Worm (Caenorhabditis elegans) whole organism, L2 larva: ENCODE measurements around the gene algn-12.

ENCODE experiments used
- C34F6.9 ChIP-seq: fragments of 150-350 bp; optimal IDR thresholded peaks from 2 replicates; lab custom pipeline; 2014; ENCODE audit warnings: missing biosample characterization, missing genetic modification characterization
- F13H6.1 ChIP-seq: sonication (generic microtip); optimal IDR thresholded peaks from 2 replicates; lab custom pipeline; 2016; ENCODE audit warnings: missing genetic modification characterization, missing compliant biosample characterization
- R02D3.7 ChIP-seq: fragments of 150-350 bp; optimal IDR thresholded peaks from 2 replicates; lab custom pipeline; 2014; ENCODE audit warnings: missing biosample characterization, missing genetic modification characterization
- Y55F3AM.14 ChIP-seq: fragments of 200-800 bp; sonication (Bioruptor generic); optimal IDR thresholded peaks from 2 replicates; lab custom pipeline; 2018; ENCODE audit warnings: mild to moderate bottlenecking, missing genetic modification characterization, missing compliant biosample characterization
- ZK546.5 ChIP-seq: sonication (generic microtip); optimal IDR thresholded peaks from 2 replicates; lab custom pipeline; 2017; ENCODE audit warnings: missing biosample characterization, missing genetic modification characterization
- aly-2 ChIP-seq: fragments of 150-350 bp; optimal IDR thresholded peaks from 2 replicates; lab custom pipeline; 2014; ENCODE audit warnings: missing biosample characterization, missing genetic modification characterization
- ama-1 ChIP-seq: fragments of 150-350 bp; optimal IDR thresholded peaks from 2 replicates; lab custom pipeline; 2018; ENCODE audit warnings: inconsistent platforms
- blmp-1 ChIP-seq: sonication (generic microtip); optimal IDR thresholded peaks from 2 replicates; lab custom pipeline; 2017; ENCODE audit warnings: missing genetic modification characterization, mild to moderate bottlenecking, missing compliant biosample characterization, antibody characterized with exemption, moderate library complexity; ENCODE audit not compliant: insufficient read depth
- ceh-16 ChIP-seq: fragments of 150-350 bp; optimal IDR thresholded peaks from 2 replicates; lab custom pipeline; 2014; ENCODE audit warnings: missing biosample characterization, missing genetic modification characterization
- crh-2 ChIP-seq: sonication (generic microtip); optimal IDR thresholded peaks from 2 replicates; lab custom pipeline; 2017; ENCODE audit warnings: missing biosample characterization, missing genetic modification characterization
- egl-27 ChIP-seq: sonication (generic microtip); optimal IDR thresholded peaks from 3 replicates; lab custom pipeline; 2017; ENCODE audit warnings: missing biosample characterization, missing genetic modification reagents, missing genetic modification characterization
- elt-1 ChIP-seq: fragments of 150-350 bp; optimal IDR thresholded peaks from 2 replicates; lab custom pipeline; 2014; ENCODE audit warnings: missing biosample characterization, missing genetic modification characterization
- fos-1 ChIP-seq: fragments of 150-350 bp; optimal IDR thresholded peaks from 2 replicates; lab custom pipeline; 2014; ENCODE audit warnings: missing biosample characterization, missing genetic modification characterization
- gmeb-1 ChIP-seq: fragments of 150-350 bp; optimal IDR thresholded peaks from 2 replicates; lab custom pipeline; 2014; ENCODE audit warnings: missing biosample characterization, missing genetic modification characterization
- lin-11 ChIP-seq: fragments of 150-350 bp; sonication (generic microtip); optimal IDR thresholded peaks from 2 replicates; lab custom pipeline; 2014; ENCODE audit warnings: missing biosample characterization, missing genetic modification characterization, inconsistent platforms, mixed read lengths
- lin-13 ChIP-seq: fragments of 150-350 bp; optimal IDR thresholded peaks from 2 replicates; lab custom pipeline; 2014; ENCODE audit warnings: missing biosample characterization, missing genetic modification reagents, missing genetic modification characterization
- lin-39 ChIP-seq: fragments of 150-350 bp; optimal IDR thresholded peaks from 2 replicates; lab custom pipeline; 2014; ENCODE audit warnings: missing biosample characterization, missing genetic modification reagents, missing genetic modification characterization
- lsy-2 ChIP-seq, 2 experiments: fragments of 150-350 bp in 1 of 2; sonication (generic microtip) in 1 of 2; optimal IDR thresholded peaks; 2 replicates each; lab custom pipeline; 2014 to 2017; ENCODE audit warnings: missing biosample characterization in 2 of 2, missing genetic modification characterization in 2 of 2
- nhr-11 ChIP-seq: fragments of 150-350 bp; optimal IDR thresholded peaks from 2 replicates; lab custom pipeline; 2014; ENCODE audit warnings: missing biosample characterization, missing genetic modification characterization
- nhr-12 ChIP-seq: fragments of 150-350 bp; optimal IDR thresholded peaks from 2 replicates; lab custom pipeline; 2014; ENCODE audit warnings: missing biosample characterization, missing genetic modification characterization
- nhr-129 ChIP-seq: fragments of 150-350 bp; optimal IDR thresholded peaks from 2 replicates; lab custom pipeline; 2014; ENCODE audit warnings: missing biosample characterization, missing genetic modification characterization
- nhr-21 ChIP-seq: fragments of 150-350 bp; optimal IDR thresholded peaks from 2 replicates; lab custom pipeline; 2014; ENCODE audit warnings: missing biosample characterization, missing genetic modification characterization
- nhr-23 ChIP-seq: fragments of 150-350 bp; optimal IDR thresholded peaks from 2 replicates; lab custom pipeline; 2014; ENCODE audit warnings: missing biosample characterization, missing genetic modification reagents, missing genetic modification characterization
- nhr-237 ChIP-seq: fragments of 150-350 bp; optimal IDR thresholded peaks from 2 replicates; lab custom pipeline; 2014; ENCODE audit warnings: missing biosample characterization, missing genetic modification characterization
- nhr-25 ChIP-seq: fragments of 150-350 bp; sonication (generic microtip); optimal IDR thresholded peaks from 3 replicates; lab custom pipeline; 2014; ENCODE audit warnings: missing biosample characterization, missing genetic modification characterization
- nhr-77 ChIP-seq: fragments of 150-350 bp; optimal IDR thresholded peaks from 2 replicates; lab custom pipeline; 2014; ENCODE audit warnings: missing biosample characterization, missing genetic modification characterization
- peb-1 ChIP-seq: fragments of 150-350 bp; optimal IDR thresholded peaks from 2 replicates; lab custom pipeline; 2014; ENCODE audit warnings: missing biosample characterization, missing genetic modification characterization
- skn-1 ChIP-seq: sonication (generic microtip); optimal IDR thresholded peaks from 2 replicates; lab custom pipeline; 2017; ENCODE audit warnings: missing biosample characterization, missing genetic modification characterization
- snpc-4 ChIP-seq: fragments of 150-350 bp; optimal IDR thresholded peaks from 2 replicates; lab custom pipeline; 2014; ENCODE audit warnings: missing biosample characterization, missing genetic modification characterization
- unc-39 ChIP-seq: fragments of 150-350 bp; optimal IDR thresholded peaks from 2 replicates; lab custom pipeline; 2014; ENCODE audit warnings: missing biosample characterization, missing genetic modification characterization
- unc-55 ChIP-seq: fragments of 150-350 bp; sonication (generic microtip); optimal IDR thresholded peaks from 3 replicates; lab custom pipeline; 2014; ENCODE audit warnings: missing biosample characterization, missing genetic modification reagents, missing genetic modification characterization
- unc-62 ChIP-seq: fragments of 150-350 bp; optimal IDR thresholded peaks from 2 replicates; lab custom pipeline; 2014; ENCODE audit warnings: missing biosample characterization, missing genetic modification reagents, missing genetic modification characterization
- zag-1 ChIP-seq: fragments of 150-350 bp; optimal IDR thresholded peaks from 2 replicates; lab custom pipeline; 2014; ENCODE audit warnings: missing biosample characterization, missing genetic modification characterization
- ztf-1 ChIP-seq: fragments of 200-800 bp; sonication (Bioruptor generic); conservative IDR thresholded peaks from 2 replicates; pipeline ENCODE4 v1.3.6; 2022; ENCODE audit warnings: missing genetic modification characterization, missing compliant biosample characterization
- ztf-11 ChIP-seq: sonication (generic microtip); optimal IDR thresholded peaks from 2 replicates; lab custom pipeline; 2017; ENCODE audit warnings: missing biosample characterization, missing genetic modification characterization

The algn-12 gene

DNA sequence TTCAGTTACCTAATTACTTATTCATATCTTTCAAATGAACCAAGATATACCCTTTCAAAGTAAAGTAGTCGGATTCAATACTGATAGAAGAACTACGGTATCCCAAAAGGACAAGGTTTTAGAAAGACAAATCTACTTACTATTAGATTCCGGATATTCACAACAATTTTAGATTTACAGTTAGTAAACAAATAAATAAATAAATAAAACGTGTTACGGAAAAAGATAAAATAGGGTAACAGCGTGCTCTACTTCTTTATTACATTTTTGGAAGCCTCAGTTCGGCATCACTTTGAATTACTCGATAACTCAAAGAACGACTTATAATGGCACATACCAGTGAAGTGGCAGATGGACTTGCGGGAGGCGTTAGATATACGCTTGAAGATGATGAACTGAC lies 29.9 kb upstream of the algn-12 start, which contains the start of gene Y97E10AR.8:
Gene Y97E10AR.8, plus strand, starts transcription at position 301 of the 400 bp plus-strand sequence.
- no peak for TF ChIP-seq lsy-2 (tag; optimal IDR thresholded peaks at IDR 0.05; lab: Kevin White, UChicago)
- no peak for TF ChIP-seq zag-1
- TF ChIP-seq egl-27, result no peak
- TF ChIP-seq F13H6.1 (tag; lab: Kevin White, UChicago), result no peak
- no peak for TF ChIP-seq lin-39
- no peak for TF ChIP-seq crh-2 (tag; lab: Kevin White, UChicago)
- no peak for TF ChIP-seq R02D3.7 (tag; lab: Kevin White, UChicago)
- no peak for TF ChIP-seq lin-11 (tag; lab: Kevin White, UChicago)
- TF ChIP-seq elt-1 (tag; lab: Kevin White, UChicago), result no peak
- no peak for TF ChIP-seq snpc-4 (tag; lab: Kevin White, UChicago)
- TF ChIP-seq nhr-21 (tag; lab: Kevin White, UChicago), result no peak
- no peak for TF ChIP-seq fos-1 (tag; lab: Kevin White, UChicago)
- TF ChIP-seq unc-62, result no peak
- no peak for TF ChIP-seq nhr-25 (tag; lab: Kevin White, UChicago)
- no peak for TF ChIP-seq Y55F3AM.14 (GFP tag; lab: Kevin White, UChicago)
- no peak for TF ChIP-seq gmeb-1

ce11 chrV:8007460-8008292 lies 27.2 kb upstream of the algn-12 start, which contains the start of gene Y97E10AR.3:
Gene Y97E10AR.3, minus strand, starts transcription at chrV:8007510.
- TF ChIP-seq C34F6.9 (tag; lab: Kevin White, UChicago), result peak; percentile 53
- no peak for TF ChIP-seq skn-1
- no peak for TF ChIP-seq snpc-4 (tag; lab: Kevin White, UChicago)
- TF ChIP-seq, all 48 proteins: peak for 1

DNA sequence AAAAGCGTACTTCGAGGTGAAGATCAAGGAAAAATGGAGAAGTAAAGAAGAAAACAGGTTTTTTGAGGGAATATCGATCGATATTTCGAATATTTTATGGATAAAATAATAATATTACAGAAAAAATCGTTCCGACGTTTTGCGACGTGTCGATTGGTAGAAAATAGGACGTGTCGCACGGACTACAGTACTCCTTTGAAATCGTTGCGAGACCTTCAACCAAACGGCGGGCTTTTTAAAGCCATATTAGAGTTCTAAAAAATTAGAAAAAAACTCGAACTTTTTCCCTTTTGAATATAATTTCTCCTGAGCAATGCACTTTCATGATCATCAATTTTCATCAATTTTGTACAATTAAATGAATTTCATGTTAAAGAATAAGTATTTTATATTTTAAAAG lies 24.8 kb upstream of the algn-12 start, which contains the start of gene Y97E10AR.4:
Gene Y97E10AR.4, minus strand, starts transcription at position 131 of the 400 bp plus-strand sequence.
- TF ChIP-seq gmeb-1 (no peak), lin-11 (tag; lab: Kevin White, UChicago) (no peak), unc-62 (no peak), zag-1 (no peak), nhr-237 (tag; lab: Kevin White, UChicago) (no peak), ztf-1 (no peak), ama-1 (lab: Kevin White, UChicago) (no peak), unc-55 (GFP tag; lab: Kevin White, UChicago) (no peak), nhr-11 (no peak), nhr-23 (tag; lab: Kevin White, UChicago) (no peak), ztf-11 (no peak), nhr-77 (tag; lab: Kevin White, UChicago) (no peak), nhr-12 (no peak), ZK546.5 (tag; lab: Kevin White, UChicago) (no peak), blmp-1 (tag; lab: Kevin White, UChicago) (no peak), ceh-16 (no peak), nhr-129 (no peak), skn-1 (no peak)

ce11 chrV:8010846-8011245 lies 24.1 kb upstream of the algn-12 start, which contains the start of gene lmtr-2:
Gene lmtr-2, minus strand, starts transcription at chrV:8011106.
- TF ChIP-seq R02D3.7 (tag; lab: Kevin White, UChicago) (no peak), snpc-4 (tag; lab: Kevin White, UChicago) (no peak), lin-13 (GFP tag; lab: Kevin White, UChicago) (no peak), aly-2 (tag; lab: Kevin White, UChicago) (no peak), nhr-11 (no peak), ama-1 (lab: Kevin White, UChicago) (no peak), nhr-21 (tag; lab: Kevin White, UChicago) (no peak), blmp-1 (tag; lab: Kevin White, UChicago) (no peak), peb-1 (tag; lab: Kevin White, UChicago) (no peak), unc-39 (tag; lab: Kevin White, UChicago) (no peak), nhr-12 (no peak), skn-1 (no peak), ztf-1 (no peak), crh-2 (tag; lab: Kevin White, UChicago) (no peak)
